Fruit fly (Drosophila melanogaster) whole organism, wandering third instar larva: ENCODE measurements around the gene U4-U6-60K.

Experiments
- Abd-B ChIP-seq: fragments of >200 bp; optimal IDR thresholded peaks from 2 replicates; lab custom pipeline; 2017; ENCODE audit warnings: missing biosample characterization, missing genetic modification characterization
- CG32264 ChIP-seq: fragments of 200-800 bp; sonication (Bioruptor generic); optimal IDR thresholded peaks from 2 replicates; lab custom pipeline; 2016; ENCODE audit warnings: missing biosample characterization, missing genetic modification characterization
- CG9705 ChIP-seq: fragments of 200-800 bp; sonication (Bioruptor generic); optimal IDR thresholded peaks from 2 replicates; lab custom pipeline; 2018; ENCODE audit warnings: missing biosample characterization, mild to moderate bottlenecking, missing genetic modification characterization
- CrebA ChIP-seq: fragments of 200-800 bp; sonication (Bioruptor generic); optimal IDR thresholded peaks from 2 replicates; lab custom pipeline; 2016; ENCODE audit warnings: missing biosample characterization, mild to moderate bottlenecking, missing genetic modification characterization, borderline replicate concordance
- Dfd ChIP-seq: fragments of >200 bp; optimal IDR thresholded peaks from 2 replicates; lab custom pipeline; 2017; ENCODE audit warnings: missing biosample characterization, missing genetic modification characterization
- Dif ChIP-seq: fragments of 200-275, 200-300 bp; sonication (Bioruptor generic); optimal IDR thresholded peaks from 2 replicates; lab custom pipeline; 2018; ENCODE audit warnings: missing biosample characterization, missing genetic modification characterization; ENCODE audit not compliant: partially characterized antibody
- GATAd ChIP-seq: sonication (Bioruptor generic); optimal IDR thresholded peaks from 2 replicates; lab custom pipeline; 2016; ENCODE audit warnings: missing biosample characterization, missing genetic modification characterization
- HLH106 ChIP-seq: fragments of 200-800 bp; optimal IDR thresholded peaks from 3 replicates; lab custom pipeline; 2019; ENCODE audit warnings: missing biosample characterization, mild to moderate bottlenecking, missing genetic modification characterization, moderate library complexity
- Hnf4 ChIP-seq: fragments of 200-800 bp; sonication (Bioruptor generic); optimal IDR thresholded peaks from 2 replicates; lab custom pipeline; 2016; ENCODE audit warnings: missing biosample characterization, mild to moderate bottlenecking, missing genetic modification characterization
- Hr78 ChIP-seq: fragments of >200 bp; optimal IDR thresholded peaks from 2 replicates; lab custom pipeline; 2017; ENCODE audit warnings: missing biosample characterization, missing genetic modification characterization
- Hr83 ChIP-seq: fragments of 200-300 bp; sonication (Bioruptor generic); optimal IDR thresholded peaks from 2 replicates; lab custom pipeline; 2016; ENCODE audit warnings: missing biosample characterization, mild to moderate bottlenecking, missing genetic modification characterization, moderate library complexity; ENCODE audit not compliant: poor library complexity, severe bottlenecking
- Jra ChIP-seq: sonication (Bioruptor generic); optimal IDR thresholded peaks from 2 replicates; lab custom pipeline; 2016; ENCODE audit warnings: missing biosample characterization, missing genetic modification characterization
- Mio ChIP-seq: sonication (Bioruptor generic); optimal IDR thresholded peaks from 2 replicates; lab custom pipeline; 2016; ENCODE audit warnings: missing biosample characterization, missing genetic modification characterization
- Myc ChIP-seq: fragments of >200 bp; optimal IDR thresholded peaks from 2 replicates; lab custom pipeline; 2017
- N ChIP-seq: fragments of >200 bp; optimal IDR thresholded peaks from 2 replicates; lab custom pipeline; 2018; ENCODE audit warnings: missing biosample characterization, missing external identifiers, missing genetic modification characterization
- OdsH ChIP-seq: fragments of 200-800 bp; sonication (Bioruptor generic); optimal IDR thresholded peaks from 2 replicates; lab custom pipeline; 2016; ENCODE audit warnings: missing biosample characterization, mild to moderate bottlenecking, missing genetic modification characterization
- Rel ChIP-seq, 2 experiments: fragments of 200-800 bp; sonication (Bioruptor generic) in 1 of 2; optimal IDR thresholded peaks; 2 replicates in 1 of 2; 3 replicates in 1 of 2; lab custom pipeline; 2016 to 2019; ENCODE audit warnings: mild to moderate bottlenecking in 2 of 2, missing biosample characterization in 2 of 2, missing genetic modification characterization in 2 of 2, moderate library complexity in 1 of 2
- Sp1 ChIP-seq: fragments of 200-800 bp; sonication (Bioruptor generic); optimal IDR thresholded peaks from 3 replicates; lab custom pipeline; 2019; ENCODE audit warnings: missing biosample characterization, mild to moderate bottlenecking, missing genetic modification characterization, moderate library complexity
- Vsx2 ChIP-seq: fragments of 200-300, 225-300 bp; sonication (Bioruptor generic); optimal IDR thresholded peaks from 2 replicates; lab custom pipeline; 2018; ENCODE audit warnings: missing biosample characterization, missing genetic modification characterization; ENCODE audit not compliant: partially characterized antibody
- br ChIP-seq: fragments of 200-800 bp; sonication (Bioruptor generic); optimal IDR thresholded peaks from 2 replicates; lab custom pipeline; 2016; ENCODE audit warnings: missing biosample characterization, missing genetic modification characterization
- brk ChIP-seq: fragments of 200-800 bp; sonication (Bioruptor generic); optimal IDR thresholded peaks from 2 replicates; lab custom pipeline; 2016; ENCODE audit warnings: missing biosample characterization, mild to moderate bottlenecking, missing genetic modification characterization
- dl ChIP-seq, 2 experiments: fragments of 175-275, 200-275 bp in 1 of 2; fragments of 200-275 bp in 1 of 2; sonication (Bioruptor generic); optimal IDR thresholded peaks; lab custom pipeline; 2018; ENCODE audit warnings: mild to moderate bottlenecking in 2 of 2, missing biosample characterization in 2 of 2, missing genetic modification characterization in 2 of 2, moderate library complexity in 2 of 2; ENCODE audit not compliant: partially characterized antibody in 2 of 2, insufficient read depth in 1 of 2
- dmrt93B ChIP-seq: fragments of 200-800 bp; sonication (Bioruptor generic); optimal IDR thresholded peaks from 2 replicates; lab custom pipeline; 2018; ENCODE audit warnings: missing biosample characterization, mild to moderate bottlenecking, missing genetic modification characterization
- dsf ChIP-seq: sonication (Bioruptor generic); optimal IDR thresholded peaks from 2 replicates; lab custom pipeline; 2016; ENCODE audit warnings: missing biosample characterization, missing genetic modification characterization, borderline replicate concordance
- ey ChIP-seq: fragments of 200-800 bp; sonication (Bioruptor generic); optimal IDR thresholded peaks from 2 replicates; lab custom pipeline; 2016; ENCODE audit warnings: missing biosample characterization, missing genetic modification characterization
- foxo ChIP-seq, 2 experiments: fragments of 200-800 bp; sonication (Bioruptor generic); optimal IDR thresholded peaks; 2 replicates in 1 of 2; 3 replicates in 1 of 2; lab custom pipeline; 2016 to 2017; ENCODE audit warnings: missing biosample characterization in 2 of 2, missing genetic modification characterization in 2 of 2
- fru ChIP-seq: fragments of 200-800 bp; sonication (Bioruptor generic); optimal IDR thresholded peaks from 3 replicates; lab custom pipeline; 2016; ENCODE audit warnings: missing biosample characterization, mild to moderate bottlenecking, missing genetic modification characterization
- h ChIP-seq: fragments of 200-800 bp; sonication (Bioruptor generic); optimal IDR thresholded peaks from 3 replicates; lab custom pipeline; 2016; ENCODE audit warnings: missing biosample characterization, mild to moderate bottlenecking, missing genetic modification characterization
- jim ChIP-seq: fragments of 175-275, 200-325 bp; sonication (Bioruptor generic); optimal IDR thresholded peaks from 2 replicates; lab custom pipeline; 2016; ENCODE audit warnings: missing biosample characterization, mild to moderate bottlenecking, missing genetic modification characterization
- lola ChIP-seq: fragments of >200 bp; optimal IDR thresholded peaks from 2 replicates; lab custom pipeline; 2017; ENCODE audit warnings: missing biosample characterization, missing genetic modification characterization
- pan ChIP-seq: fragments of >200 bp; optimal IDR thresholded peaks from 2 replicates; lab custom pipeline; 2017
- psq ChIP-seq: fragments of 200-800 bp; sonication (Bioruptor generic); optimal IDR thresholded peaks from 3 replicates; lab custom pipeline; 2017; ENCODE audit warnings: missing biosample characterization, mild to moderate bottlenecking, missing genetic modification characterization, moderate library complexity
- rgr ChIP-seq: fragments of 200-800 bp; sonication (Bioruptor generic); optimal IDR thresholded peaks from 3 replicates; lab custom pipeline; 2016; ENCODE audit warnings: missing biosample characterization, mild to moderate bottlenecking, missing genetic modification characterization
- sage ChIP-seq: fragments of 200-800 bp; sonication (Bioruptor generic); optimal IDR thresholded peaks from 2 replicates; lab custom pipeline; 2016; ENCODE audit warnings: missing biosample characterization, mild to moderate bottlenecking, missing genetic modification characterization
- sv ChIP-seq: fragments of 200-800 bp; sonication (Bioruptor generic); optimal IDR thresholded peaks from 3 replicates; lab custom pipeline; 2016; ENCODE audit warnings: missing biosample characterization, missing genetic modification characterization
- tai ChIP-seq: sonication (Bioruptor generic); optimal IDR thresholded peaks from 2 replicates; lab custom pipeline; 2016; ENCODE audit warnings: missing biosample characterization, missing genetic modification characterization
- usp ChIP-seq: fragments of >200 bp; optimal IDR thresholded peaks from 2 replicates; lab custom pipeline; 2017; ENCODE audit warnings: missing biosample characterization, missing genetic modification characterization
- woc ChIP-seq: sonication (Bioruptor generic); optimal IDR thresholded peaks from 2 replicates; lab custom pipeline; 2016; ENCODE audit warnings: missing biosample characterization, mild to moderate bottlenecking, missing genetic modification characterization

The U4-U6-60K gene

dm6 chr3L:17534396-17534795 lies 20.7 kb upstream of the U4-U6-60K start:
- TF ChIP-seq HLH106 (tag; lab: Kevin White, UChicago), result no peak
- no peak for TF ChIP-seq sage (GFP tag; lab: Kevin White, UChicago)
- no peak for TF ChIP-seq dl (GFP tag; optimal IDR thresholded peaks at IDR 0.05; lab: Kevin White, UChicago; ENCODE audit: insufficient read depth in 1 of 2, partially characterized antibody in 2 of 2)
- TF ChIP-seq pan, result no peak
- no peak for TF ChIP-seq dmrt93B (GFP tag; lab: Kevin White, UChicago)
- TF ChIP-seq Vsx2 (GFP tag; lab: Kevin White, UChicago), result no peak
- TF ChIP-seq Mio, result no peak
- TF ChIP-seq ey (GFP tag; lab: Kevin White, UChicago), result no peak
- TF ChIP-seq fru (GFP tag; lab: Kevin White, UChicago), result no peak
- no peak for TF ChIP-seq sv
- no peak for TF ChIP-seq GATAd (GFP tag; lab: Kevin White, UChicago)
- no peak for TF ChIP-seq br (GFP tag; lab: Kevin White, UChicago)
- TF ChIP-seq Hr83, result no peak
- TF ChIP-seq brk (GFP tag; lab: Kevin White, UChicago), result no peak
- TF ChIP-seq Rel (GFP tag; optimal IDR thresholded peaks at IDR 0.05; lab: Kevin White, UChicago), result no peak
- no peak for TF ChIP-seq Rel (tag; optimal IDR thresholded peaks at IDR 0.05; lab: Kevin White, UChicago)
- TF ChIP-seq CG32264, result no peak
- TF ChIP-seq usp (GFP tag; lab: Kevin White, UChicago), result no peak
- TF ChIP-seq CG9705 (GFP tag; lab: Kevin White, UChicago), result no peak

- TF ChIP-seq Rel (GFP tag; optimal IDR thresholded peaks at IDR 0.05; lab: Kevin White, UChicago) (no peak), Rel (tag; optimal IDR thresholded peaks at IDR 0.05; lab: Kevin White, UChicago) (no peak), lola (GFP tag; lab: Kevin White, UChicago) (no peak), psq (GFP tag; lab: Kevin White, UChicago) (no peak), dl (GFP tag; optimal IDR thresholded peaks at IDR 0.05; lab: Kevin White, UChicago; ENCODE audit: insufficient read depth in 1 of 2, partially characterized antibody in 2 of 2) (no peak), CG32264 (no peak), CrebA (GFP tag; lab: Kevin White, UChicago) (no peak), Abd-B (GFP tag; lab: Kevin White, UChicago) (no peak), Dfd (no peak), sage (GFP tag; lab: Kevin White, UChicago) (no peak), fru (GFP tag; lab: Kevin White, UChicago) (no peak), CG9705 (GFP tag; lab: Kevin White, UChicago) (no peak), OdsH (GFP tag; lab: Kevin White, UChicago) (no peak), N (no peak), br (GFP tag; lab: Kevin White, UChicago) (no peak), Sp1 (no peak), HLH106 (tag; lab: Kevin White, UChicago) (no peak), Myc (lab: Kevin White, UChicago) (no peak), pan (no peak), Vsx2 (GFP tag; lab: Kevin White, UChicago) (no peak)
These were observed 20.0 kb upstream of the U4-U6-60K start for dm6 chr3L:17533745-17534144.

dm6 chr3L:17532898-17533700 lies 19.4 kb upstream of the U4-U6-60K start:
- TF ChIP-seq dl (GFP tag; optimal IDR thresholded peaks at IDR 0.05; lab: Kevin White, UChicago; ENCODE audit: insufficient read depth in 1 of 2, partially characterized antibody in 2 of 2) (peak; percentile 19 to 45), Myc (lab: Kevin White, UChicago) (peak; percentile 27), Hr78 (GFP tag; lab: Kevin White, UChicago) (no peak), Hnf4 (GFP tag; lab: Kevin White, UChicago) (peak; percentile 56), N (no peak), HLH106 (tag; lab: Kevin White, UChicago) (peak; percentile 65), lola (GFP tag; lab: Kevin White, UChicago) (no peak), brk (GFP tag; lab: Kevin White, UChicago) (peak; percentile 85), rgr (peak; percentile 76), usp (GFP tag; lab: Kevin White, UChicago) (no peak), h (peak; percentile 81), tai (peak; percentile 79), jim (no peak), dmrt93B (GFP tag; lab: Kevin White, UChicago) (peak; percentile 22), dsf (GFP tag; lab: Kevin White, UChicago) (peak; percentile 43), Jra (GFP tag; lab: Kevin White, UChicago) (peak; percentile 55), CrebA (GFP tag; lab: Kevin White, UChicago) (no peak), Sp1 (peak; percentile 53), pan (no peak), OdsH (GFP tag; lab: Kevin White, UChicago) (peak; percentile 64), Dif (GFP tag; lab: Kevin White, UChicago) (peak; percentile 85), Mio (no peak), woc (GFP tag; lab: Kevin White, UChicago) (peak; percentile 26), Rel (GFP tag; optimal IDR thresholded peaks at IDR 0.05; lab: Kevin White, UChicago) (no peak), Rel (tag; optimal IDR thresholded peaks at IDR 0.05; lab: Kevin White, UChicago) (peak; percentile 99), psq (GFP tag; lab: Kevin White, UChicago) (peak; percentile 92), Abd-B (GFP tag; lab: Kevin White, UChicago) (no peak), Vsx2 (GFP tag; lab: Kevin White, UChicago) (peak; percentile 26), Dfd (no peak), CG32264 (no peak), foxo (GFP tag; optimal IDR thresholded peaks at IDR 0.05; lab: Kevin White, UChicago) (peak in 1 of 2 experiments; percentile 84), GATAd (GFP tag; lab: Kevin White, UChicago) (no peak), br (GFP tag; lab: Kevin White, UChicago) (peak; percentile 62), sv (peak; percentile 41), fru (GFP tag; lab: Kevin White, UChicago) (peak; percentile 74), ey (GFP tag; lab: Kevin White, UChicago) (peak; percentile 72)
